Fruit fly (Drosophila melanogaster) Kc167 (cell line): ENCODE results near the gene Tlk.

ENCODE experiments used
- Myc ChIP-seq: fragments of >200 bp; optimal IDR thresholded peaks from 2 replicates; lab custom pipeline; 2017; ENCODE audit warnings: missing external identifiers
- Sin3A ChIP-seq: fragments of >200 bp; optimal IDR thresholded peaks from 2 replicates; lab custom pipeline; 2018; ENCODE audit warnings: missing external identifiers
- h ChIP-seq: fragments of >200 bp; optimal IDR thresholded peaks from 3 replicates; lab custom pipeline; 2018; ENCODE audit warnings: missing external identifiers
- insv ChIP-seq: fragments of >200 bp; optimal IDR thresholded peaks from 3 replicates; lab custom pipeline; 2018; ENCODE audit warnings: missing external identifiers
- psq ChIP-seq: fragments of >200 bp; optimal IDR thresholded peaks from 2 replicates; lab custom pipeline; 2017; ENCODE audit warnings: missing external identifiers
- ttk ChIP-seq: sonication (Bioruptor generic); optimal IDR thresholded peaks from 2 replicates; lab custom pipeline; 2017; ENCODE audit warnings: missing external identifiers

Gene Tlk

DNA sequence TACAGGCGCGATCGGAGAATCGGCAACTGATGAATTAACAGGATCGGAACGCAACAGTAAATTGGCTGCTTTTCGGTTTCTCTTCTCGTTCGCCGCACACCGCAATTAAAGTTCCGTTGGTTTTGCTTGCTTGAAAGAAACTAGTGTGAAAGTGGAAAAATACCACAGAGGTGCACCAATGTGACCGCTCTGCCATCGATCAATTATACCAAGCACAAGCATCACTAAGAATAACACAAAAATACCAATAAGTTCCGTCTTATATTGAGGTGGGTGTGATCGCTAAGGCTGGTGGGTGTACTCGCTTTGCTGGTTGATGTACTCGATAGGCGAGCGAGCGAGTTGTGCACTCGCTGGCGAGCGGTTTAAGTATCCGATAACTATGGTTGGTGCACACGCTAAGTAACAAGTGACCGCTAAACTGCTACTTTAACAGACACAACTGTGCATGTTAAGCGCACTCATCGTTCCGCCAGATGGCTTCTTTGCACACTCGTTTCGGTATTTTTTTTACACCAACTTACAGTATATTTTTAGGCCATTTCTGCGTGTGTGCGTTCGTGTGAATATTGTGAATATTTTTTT, at the start of gene Tlk, which contains the start of gene Rala:
Gene Tlk (plus strand): TSS at position 528 of the 585 bp plus-strand sequence.
Gene Rala (minus strand): TSS at position 156 of the 585 bp plus-strand sequence.
- TF ChIP-seq Sin3A (lab: Kevin White, UChicago) (no peak), h (lab: Kevin White, UChicago) (no peak), psq (lab: Kevin White, UChicago) (no peak), ttk (no peak), insv (lab: Kevin White, UChicago) (no peak), Myc (lab: Kevin White, UChicago) (no peak)

DNA sequence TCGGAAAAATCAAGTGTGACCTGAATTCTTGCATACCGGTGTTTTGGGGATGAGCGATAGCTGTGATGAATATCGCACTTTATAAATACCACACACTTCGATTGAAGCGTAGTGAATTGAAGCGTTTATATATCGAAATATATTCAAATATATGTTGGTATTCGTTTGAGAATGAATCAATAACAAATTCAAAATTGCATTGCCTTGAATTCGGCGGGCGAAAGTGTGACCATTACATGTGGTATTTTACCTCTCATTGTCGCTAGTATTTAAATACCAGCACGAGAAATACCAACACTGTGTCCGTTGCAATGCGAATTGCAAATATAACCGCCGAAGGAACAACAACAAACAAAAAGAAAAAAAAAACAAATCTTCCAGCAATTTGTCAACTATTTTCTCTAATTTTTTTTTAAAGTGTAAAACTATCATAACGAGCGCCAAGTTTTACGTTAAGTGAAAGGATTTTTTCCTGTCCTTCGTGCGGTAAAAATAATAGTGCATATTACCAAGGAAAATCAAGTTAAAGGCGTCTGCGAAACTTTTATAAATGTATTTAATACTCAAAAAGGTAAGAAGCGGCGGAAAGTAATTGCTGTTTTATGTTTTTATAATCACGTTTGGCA, 48.2 kb upstream of the Tlk start, which contains the start of the genes Parg and Mnt:
Gene Parg (minus strand): TSS at position 34 of the 626 bp plus-strand sequence.
Gene Mnt (plus strand): TSS at position 333 of the 626 bp plus-strand sequence.
- TF ChIP-seq h (lab: Kevin White, UChicago) = no peak
- TF ChIP-seq Sin3A (lab: Kevin White, UChicago) = no peak
- TF ChIP-seq ttk = no peak
- TF ChIP-seq Myc (lab: Kevin White, UChicago) = no peak

DNA sequence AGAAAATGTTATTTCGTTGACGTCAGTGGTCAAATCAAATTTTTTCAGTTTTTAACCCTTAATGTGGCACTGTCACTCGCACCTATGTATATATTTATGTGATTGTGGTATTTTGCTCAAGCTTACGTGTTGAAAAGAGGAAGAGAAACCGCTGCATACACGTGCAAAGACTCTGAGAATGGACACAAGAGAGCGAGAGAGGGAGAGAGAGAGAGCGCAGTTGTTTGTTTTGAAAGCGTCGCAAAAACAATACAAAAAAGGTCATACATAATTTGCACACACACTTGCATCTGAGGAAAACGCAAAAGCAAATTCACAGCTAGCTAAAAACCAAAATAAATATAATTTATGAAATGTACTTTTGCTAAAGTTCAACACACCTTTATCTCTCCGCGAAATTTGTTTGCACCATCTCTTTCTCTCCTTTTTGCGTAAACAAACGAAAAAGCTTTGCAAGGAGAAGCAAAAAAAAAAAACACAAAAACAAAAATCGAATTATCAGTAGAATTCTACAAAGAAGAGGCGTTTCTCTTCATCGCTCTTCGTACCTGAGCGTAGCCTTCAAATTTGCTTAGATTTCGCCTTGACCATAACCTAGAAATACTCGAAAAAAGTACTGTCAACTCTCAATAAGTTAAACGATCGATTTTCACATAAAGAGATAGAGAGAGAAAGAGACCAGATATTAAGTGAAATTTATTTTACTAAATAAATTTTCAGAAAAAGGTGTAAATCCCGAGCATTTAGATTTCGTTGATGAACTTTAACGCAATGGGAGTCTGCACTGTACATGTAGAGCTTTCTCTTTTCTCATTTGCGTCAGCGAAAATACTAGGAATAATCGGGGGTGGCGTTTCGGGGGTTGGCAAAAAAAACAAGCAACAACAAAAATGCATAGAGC, 47.5 kb upstream of the Tlk start:
- no peak for TF ChIP-seq ttk
- no peak for TF ChIP-seq h (lab: Kevin White, UChicago)

DNA sequence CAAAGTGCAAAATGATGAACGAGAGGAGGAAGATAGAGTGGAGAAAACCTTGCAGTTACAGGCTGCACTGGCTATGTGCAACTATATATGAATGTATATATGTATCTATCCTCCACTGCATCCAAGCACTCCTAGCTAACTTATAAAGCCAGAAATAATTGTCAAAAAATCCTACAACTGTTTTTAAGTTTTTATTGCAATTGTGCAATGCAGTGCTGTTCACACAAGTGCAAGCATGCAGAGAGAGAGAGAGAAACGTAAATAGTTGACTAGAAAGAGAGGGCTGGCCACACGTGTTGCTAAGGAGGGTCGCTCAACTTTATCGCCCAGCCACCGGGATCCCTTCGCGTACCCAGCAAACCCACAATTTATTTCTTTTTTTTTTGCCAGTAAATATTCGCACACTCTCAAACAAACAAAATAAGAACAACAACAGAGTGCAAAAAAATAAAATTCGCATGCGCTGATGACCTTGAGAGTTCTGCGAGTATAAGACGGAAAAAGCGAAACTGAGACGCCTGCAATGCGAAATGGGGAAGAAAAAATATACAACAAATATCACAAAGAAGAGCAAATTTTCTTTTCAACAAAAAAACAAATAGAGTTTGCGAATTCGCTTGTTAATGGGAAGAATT, 46.0 kb upstream of the Tlk start:
- TF ChIP-seq psq (lab: Kevin White, UChicago) = no peak
- TF ChIP-seq Myc (lab: Kevin White, UChicago) = no peak
- no peak for TF ChIP-seq insv (lab: Kevin White, UChicago)
- no peak for TF ChIP-seq Sin3A (lab: Kevin White, UChicago)
- no peak for TF ChIP-seq h (lab: Kevin White, UChicago)
- TF ChIP-seq ttk = no peak

DNA sequence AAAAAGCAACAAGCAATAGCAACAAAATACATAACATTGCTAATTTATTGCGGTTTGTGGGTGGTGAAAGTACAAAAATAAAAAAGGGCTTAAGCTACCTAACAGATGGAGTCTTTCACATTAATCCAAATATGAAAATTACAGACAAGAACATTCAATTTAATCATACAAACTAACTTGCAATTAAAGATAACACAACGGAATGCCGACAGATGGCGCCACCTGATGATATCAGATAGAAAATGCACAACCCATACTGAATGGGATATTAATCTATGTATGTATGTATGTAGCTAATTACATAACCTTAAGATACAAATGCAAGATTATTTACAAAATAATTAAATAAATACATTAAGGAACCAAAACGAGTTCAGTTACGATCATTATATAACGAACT, 45.0 kb upstream of the Tlk start:
- TF ChIP-seq h (lab: Kevin White, UChicago) (no peak), insv (lab: Kevin White, UChicago) (no peak), psq (lab: Kevin White, UChicago) (no peak), Myc (lab: Kevin White, UChicago) (no peak), Sin3A (lab: Kevin White, UChicago) (no peak), ttk (no peak)

DNA sequence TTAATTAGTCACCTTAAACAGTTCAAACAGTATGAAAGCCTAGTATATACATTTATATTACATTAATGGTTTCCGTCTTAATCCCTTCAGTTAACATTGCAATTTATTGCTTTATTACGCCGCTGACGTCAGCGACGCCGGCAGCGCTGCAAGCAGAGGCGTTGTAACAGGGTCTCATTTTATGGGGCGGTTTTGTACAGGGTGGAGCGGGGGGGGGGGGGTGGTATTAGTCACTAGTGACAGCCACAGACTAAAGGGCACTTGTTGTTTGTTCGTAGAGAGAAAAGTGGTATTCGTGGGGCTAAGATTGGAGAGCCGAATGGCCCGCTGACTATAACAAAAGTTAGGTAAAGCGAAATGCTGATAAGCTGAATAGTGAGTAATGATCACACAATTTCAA, 44.3 kb upstream of the Tlk start:
- TF ChIP-seq ttk (no peak), Sin3A (lab: Kevin White, UChicago) (no peak), psq (lab: Kevin White, UChicago) (no peak), insv (lab: Kevin White, UChicago) (no peak), h (lab: Kevin White, UChicago) (no peak), Myc (lab: Kevin White, UChicago) (no peak)

DNA sequence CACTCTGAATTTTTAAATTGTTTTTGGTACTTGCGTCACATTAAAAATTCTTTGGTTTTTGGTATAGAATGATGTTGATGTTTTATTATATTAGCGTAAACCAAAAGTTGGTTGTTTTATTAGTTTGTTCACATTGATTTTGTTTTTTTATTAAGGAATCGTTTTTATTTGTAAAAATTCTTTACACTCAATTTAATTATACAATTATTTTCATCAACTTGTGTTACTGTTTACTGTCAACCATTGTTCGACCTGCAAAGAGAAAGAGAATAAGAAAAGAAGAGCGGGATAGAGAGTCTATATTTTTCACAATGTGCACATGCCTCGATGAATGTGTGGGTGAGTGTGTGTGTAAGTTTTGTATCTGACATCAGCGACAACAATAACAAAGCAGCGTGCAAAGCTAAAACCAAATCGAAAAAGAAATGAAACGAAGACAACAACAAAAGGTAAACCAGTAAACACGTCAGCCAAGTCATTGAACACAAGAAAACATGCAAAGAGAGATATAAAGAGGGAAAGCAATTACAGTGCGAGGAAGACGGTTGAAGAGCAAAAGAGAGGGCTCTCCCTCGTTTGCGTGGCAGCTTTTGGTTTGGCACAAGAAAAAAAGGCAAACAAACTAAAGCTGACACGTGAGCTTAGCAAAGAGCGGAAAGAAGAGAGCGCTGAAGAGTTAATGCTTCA, 43.2 kb upstream of the Tlk start:
- TF ChIP-seq ttk (no peak), h (lab: Kevin White, UChicago) (no peak), psq (lab: Kevin White, UChicago) (no peak), Sin3A (lab: Kevin White, UChicago) (no peak), insv (lab: Kevin White, UChicago) (no peak), Myc (lab: Kevin White, UChicago) (no peak)

DNA sequence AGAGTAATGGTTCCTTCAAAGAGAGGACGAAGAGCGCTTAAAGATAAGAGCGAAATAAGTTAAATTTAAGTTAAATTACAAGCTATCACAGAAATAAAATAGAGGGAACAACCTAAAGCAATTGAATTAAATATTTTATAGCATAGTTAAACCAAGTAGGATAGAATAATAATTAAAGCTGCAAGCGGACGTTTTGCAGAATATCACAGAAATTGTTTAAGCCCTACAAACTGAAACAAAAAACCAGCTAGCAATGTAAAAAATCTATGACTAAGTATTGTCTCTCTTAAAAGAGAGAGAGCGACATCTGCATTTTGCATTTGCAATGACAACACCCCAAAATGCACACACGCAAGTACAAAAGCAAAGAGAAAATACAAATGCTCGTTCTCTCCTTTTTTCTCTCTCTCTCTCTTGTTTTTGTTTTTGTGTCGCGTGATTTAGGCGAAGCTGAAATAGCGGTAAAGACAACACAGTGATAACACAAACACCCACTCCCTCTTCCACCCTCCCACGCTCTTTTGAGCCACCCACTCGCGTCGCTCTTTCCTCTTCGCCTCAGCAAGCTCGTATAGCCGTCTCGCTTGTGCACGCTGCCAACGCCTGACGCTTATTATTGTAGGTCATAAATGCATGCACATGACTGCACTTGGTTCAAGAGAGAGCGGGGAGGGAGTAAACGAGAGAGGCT, 42.5 kb upstream of the Tlk start:
- TF ChIP-seq ttk (no peak), h (lab: Kevin White, UChicago) (no peak), psq (lab: Kevin White, UChicago) (no peak)

DNA sequence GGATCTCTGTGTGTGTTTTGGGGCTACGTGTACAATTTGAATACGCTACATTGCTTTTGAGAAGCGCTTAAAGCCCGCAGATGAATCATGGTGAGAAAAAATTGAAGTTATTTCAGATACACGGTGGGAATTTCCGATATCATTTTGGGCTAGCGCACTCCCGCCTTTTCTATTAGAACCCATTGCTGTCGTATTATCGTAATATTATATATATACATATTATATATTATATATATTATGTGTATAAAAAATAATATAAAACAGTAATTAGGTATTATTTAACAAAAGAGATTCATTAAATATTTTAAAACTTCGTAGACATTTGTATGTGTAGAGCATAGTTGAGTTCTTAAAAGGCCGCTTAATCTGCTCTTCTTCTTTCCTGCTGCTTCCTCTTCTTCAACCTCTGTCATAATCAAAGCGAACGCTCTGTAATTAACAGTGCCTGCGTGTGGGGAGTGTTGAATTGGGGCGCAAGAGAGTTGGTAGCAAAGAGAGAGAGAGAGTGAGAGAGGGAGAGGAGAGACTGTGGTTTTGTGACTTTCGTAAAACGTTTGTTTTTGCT, 41.9 kb upstream of the Tlk start:
- TF ChIP-seq Sin3A (lab: Kevin White, UChicago) (no peak), insv (lab: Kevin White, UChicago) (no peak), h (lab: Kevin White, UChicago) (no peak), Myc (lab: Kevin White, UChicago) (no peak), psq (lab: Kevin White, UChicago) (no peak)

DNA sequence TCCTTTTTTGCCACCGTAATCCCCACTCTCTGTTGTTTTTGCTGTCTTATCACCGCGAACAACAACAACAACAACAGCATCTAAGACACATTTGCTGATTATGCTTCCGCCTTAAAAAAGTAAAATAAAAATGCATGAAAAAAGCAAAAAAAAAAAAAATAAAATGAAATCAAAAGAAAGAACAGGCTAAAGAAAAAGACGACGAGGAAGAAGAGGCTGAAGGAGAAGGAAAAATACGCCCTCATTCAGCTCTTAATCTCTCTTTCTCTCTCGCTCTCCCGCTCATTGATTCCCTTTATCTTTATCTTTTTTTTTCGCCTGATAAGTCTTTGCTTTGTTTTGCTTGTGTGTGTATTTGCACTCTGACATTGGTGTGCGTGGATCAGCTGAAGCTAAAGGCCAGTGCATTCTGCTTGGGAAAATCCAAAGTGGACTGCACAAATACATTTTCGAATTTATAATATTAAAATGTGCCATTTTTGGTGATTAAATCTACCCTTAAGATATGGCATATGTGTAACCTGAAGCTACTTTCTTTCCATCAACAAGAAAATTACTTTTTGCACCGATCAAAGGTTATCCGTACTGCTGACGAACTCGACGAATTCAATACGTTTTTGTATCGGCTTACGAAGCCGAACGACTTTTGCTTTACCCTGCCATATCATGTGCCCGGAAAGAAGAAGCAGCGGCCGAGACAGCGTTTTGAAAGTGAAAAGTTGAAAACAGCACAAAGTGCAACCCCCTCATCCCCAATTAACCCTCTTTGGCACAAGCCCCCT, 39.7 kb upstream of the Tlk start:
- no peak for TF ChIP-seq insv (lab: Kevin White, UChicago)
